Worm (Caenorhabditis elegans) whole organism, L1 larva: ENCODE results near the gene F10G2.1.

Experiments used
- ama-1 ChIP-seq: fragments of 150-350 bp; optimal IDR thresholded peaks from 2 replicates; lab custom pipeline; 2014
- fkh-10 ChIP-seq: sonication (generic microtip); optimal IDR thresholded peaks from 2 replicates; lab custom pipeline; 2017; ENCODE audit warnings: missing biosample characterization, missing genetic modification reagents, missing genetic modification characterization
- fkh-4 ChIP-seq: sonication (generic microtip); optimal IDR thresholded peaks from 2 replicates; lab custom pipeline; 2016; ENCODE audit warnings: missing compliant biosample characterization, missing genetic modification characterization, borderline replicate concordance
- grh-1 ChIP-seq: fragments of 200-800 bp; sonication (Bioruptor generic); IDR thresholded peaks from 2 replicates; pipeline ENCODE4 v1.3.6; 2022; ENCODE audit warnings: missing genetic modification reagents, missing genetic modification characterization, missing compliant biosample characterization
- lin-35 ChIP-seq, 2 experiments: fragments of 150-350 bp; optimal IDR thresholded peaks; 2 replicates each; lab custom pipeline; 2014; ENCODE audit warnings: missing biosample characterization in 2 of 2, missing genetic modification characterization in 2 of 2, missing genetic modification reagents in 2 of 2
- nhr-11 ChIP-seq: fragments of 150-350 bp; optimal IDR thresholded peaks from 2 replicates; lab custom pipeline; 2014; ENCODE audit warnings: missing biosample characterization, missing genetic modification characterization
- nhr-77 ChIP-seq: fragments of 150-350 bp; optimal IDR thresholded peaks from 2 replicates; lab custom pipeline; 2014; ENCODE audit warnings: missing biosample characterization, missing genetic modification characterization
- sox-4 ChIP-seq: sonication (generic microtip); optimal IDR thresholded peaks from 2 replicates; lab custom pipeline; 2016; ENCODE audit warnings: missing genetic modification characterization, missing compliant biosample characterization
- unc-130 ChIP-seq: fragments of 150-350 bp; optimal IDR thresholded peaks from 2 replicates; lab custom pipeline; 2017; ENCODE audit warnings: missing biosample characterization, missing genetic modification characterization, inconsistent platforms
- unc-98 ChIP-seq: fragments of 200-800 bp; sonication (Bioruptor generic); IDR thresholded peaks from 2 replicates; pipeline ENCODE4 v1.3.6; 2022; ENCODE audit warnings: missing genetic modification characterization, missing compliant biosample characterization
- zag-1 ChIP-seq: fragments of 150-350 bp; optimal IDR thresholded peaks from 2 replicates; lab custom pipeline; 2014; ENCODE audit warnings: missing biosample characterization, missing genetic modification characterization

- TF ChIP-seq ama-1 (lab: Kevin White, UChicago) (no peak), zag-1 (tag; lab: Kevin White, UChicago) (no peak), fkh-4 (tag; lab: Kevin White, UChicago) (no peak), fkh-10 (GFP tag; lab: Kevin White, UChicago) (no peak), unc-130 (no peak), nhr-77 (no peak), nhr-11 (tag; lab: Kevin White, UChicago) (no peak), lin-35 (GFP tag; optimal IDR thresholded peaks at IDR 0.05; lab: Kevin White, UChicago) (no peak), unc-98 (GFP tag; lab: Robert Waterston, UW) (no peak), sox-4 (no peak), grh-1 (GFP tag; lab: Robert Waterston, UW) (no peak)
Observed at ce11 chrV:7297263-7297662, 35.1 kb upstream of the F10G2.1 start, which contains the start of gene srj-32.
